Fruit fly (Drosophila melanogaster) whole organism: ENCODE results near the gene CG33282.

ENCODE experiments used
- CG8478 ChIP-seq: fragments of >200 bp; optimal IDR thresholded peaks from 2 replicates; lab custom pipeline; 2018; ENCODE audit warnings: inconsistent platforms
- Dll ChIP-seq: fragments of >200 bp; optimal IDR thresholded peaks from 2 replicates; lab custom pipeline; 2017
- EcR ChIP-seq, 2 experiments: fragments of >200 bp; optimal IDR thresholded peaks; 2 replicates each; lab custom pipeline; 2017; ENCODE audit warnings: missing biosample characterization in 2 of 2, missing genetic modification characterization in 2 of 2, missing genetic modification reagents in 2 of 2
- psq ChIP-seq: fragments of >200 bp; optimal IDR thresholded peaks from 2 replicates; lab custom pipeline; 2017
- usp ChIP-seq: fragments of >200 bp; optimal IDR thresholded peaks from 2 replicates; lab custom pipeline; 2017; ENCODE audit warnings: missing biosample characterization, missing genetic modification characterization, mixed read lengths

DNA sequence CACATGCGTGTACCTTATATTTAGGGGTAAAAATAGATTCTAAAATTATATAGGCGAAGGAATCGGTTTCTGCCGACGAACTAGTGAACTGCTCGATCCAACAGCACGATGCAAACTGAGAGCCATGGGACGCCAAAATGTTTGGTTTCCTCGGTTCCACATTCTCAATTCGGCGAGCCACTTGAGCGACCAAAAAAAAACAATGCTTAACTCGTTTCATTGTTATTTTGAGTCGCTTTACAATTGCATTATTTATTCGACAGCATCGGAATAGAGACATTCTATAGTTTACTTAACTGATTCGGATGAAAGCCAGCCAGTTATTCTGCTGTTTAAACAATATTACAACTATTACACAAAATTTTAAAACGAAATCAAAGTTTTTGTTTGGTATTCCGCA, 47.9 kb downstream of the CG33282 start, which contains the start of gene CG15412:
- TF ChIP-seq usp (GFP tag; lab: Kevin White, UChicago) = no peak
- no peak for TF ChIP-seq CG8478 (lab: Kevin White, UChicago)
- TF ChIP-seq Dll (lab: Kevin White, UChicago) = no peak
- TF ChIP-seq psq (lab: Kevin White, UChicago) = no peak
- no peak for TF ChIP-seq EcR (GFP tag; optimal IDR thresholded peaks at IDR 0.05; lab: Kevin White, UChicago)
